Fruit fly (Drosophila melanogaster): Measurements from ENCODE around the gene CG9515.

The CG9515 gene

DNA sequence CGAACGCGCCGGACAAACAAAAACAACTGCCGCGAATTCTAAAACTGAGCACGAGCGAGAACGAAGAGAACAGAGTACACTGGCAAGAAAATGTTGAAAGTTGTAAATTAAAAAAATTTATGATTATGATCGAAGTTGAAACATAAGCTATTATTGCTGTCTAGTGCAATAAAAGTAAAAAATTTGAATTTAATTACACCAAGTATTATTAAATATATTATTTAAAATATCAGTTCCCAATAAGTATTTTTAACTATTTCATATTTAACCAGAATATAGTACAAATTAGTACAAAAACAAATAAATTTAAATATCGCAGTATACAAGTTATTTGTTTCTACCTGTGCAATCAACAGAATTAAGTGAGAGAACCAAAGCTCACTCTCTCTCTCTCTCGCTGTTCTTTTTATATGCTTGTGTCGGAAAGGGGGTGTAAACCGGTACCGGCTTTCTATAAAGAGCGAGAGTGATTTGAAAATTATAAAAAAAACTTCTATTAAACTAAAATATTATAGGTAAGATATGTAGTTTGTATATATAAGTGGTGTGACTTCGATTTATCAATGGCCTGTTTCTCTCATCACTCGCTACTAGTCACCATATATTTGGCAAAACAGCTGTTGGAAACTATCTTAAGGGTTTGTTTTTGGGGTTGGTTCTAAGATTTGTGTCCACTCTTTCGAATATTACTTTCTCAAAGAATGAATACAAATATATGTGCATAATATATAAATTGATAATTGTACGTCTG, 8.3 kb upstream of the CG9515 start, which contains the start of gene C1GalTA (continued):
- TF ChIP-seq Deaf1 (tag; optimal IDR thresholded peaks at IDR 0.05) (peak; percentile 93), tin (GFP tag; optimal IDR thresholded peaks at IDR 0.05) (peak; percentile 92), nerfin-2 (GFP tag; IDR thresholded peaks at IDR 0.05; ENCODE audit: partially characterized antibody) (no peak), so (GFP tag; IDR thresholded peaks at IDR 0.05) (peak; percentile 91), Nf-YC (tag; optimal IDR thresholded peaks at IDR 0.05) (peak; percentile 92), Elba2 (GFP tag; optimal IDR thresholded peaks at IDR 0.05) (peak; percentile 52), Max (GFP tag; optimal IDR thresholded peaks at IDR 0.05) (peak; percentile 90), Xbp1 (GFP tag; optimal IDR thresholded peaks at IDR 0.05) (peak; percentile 89), CG18011 (GFP tag; optimal IDR thresholded peaks at IDR 0.05) (peak; percentile 79), Myb (GFP tag; optimal IDR thresholded peaks at IDR 0.05) (peak; percentile 38), croc (GFP tag; conservative IDR thresholded peaks at IDR 0.05) (peak; percentile 96), hbn (GFP tag; IDR thresholded peaks at IDR 0.05; ENCODE audit: partially characterized antibody) (no peak), CG4730 (GFP tag; IDR thresholded peaks at IDR 0.05) (peak; percentile 93), Neu2 (GFP tag; optimal IDR thresholded peaks at IDR 0.05; ENCODE audit: borderline replicate concordance) (no peak), CG18619 (GFP tag; optimal IDR thresholded peaks at IDR 0.05) (peak; percentile 96), CG16863 (GFP tag; optimal IDR thresholded peaks at IDR 0.05) (peak; percentile 56), CG30431 (GFP tag; optimal IDR thresholded peaks at IDR 0.05) (peak; percentile 86), esg (GFP tag; conservative IDR thresholded peaks at IDR 0.05) (peak; percentile 92), Eip74EF (GFP tag; optimal IDR thresholded peaks at IDR 0.05) (peak in 1 of 2 experiments; percentile 99), B-H2 (GFP tag; optimal IDR thresholded peaks at IDR 0.05) (peak; percentile 94), Dad (GFP tag; optimal IDR thresholded peaks at IDR 0.05) (peak; percentile 76), gsb-n (tag; optimal IDR thresholded peaks at IDR 0.05) (peak; percentile 99), NC2α (GFP tag; optimal IDR thresholded peaks at IDR 0.05) (no peak), abd-A (tag; optimal IDR thresholded peaks at IDR 0.05) (peak; percentile 92), CG34376 (GFP tag; optimal IDR thresholded peaks at IDR 0.05) (peak; percentile 93), Mrtf (GFP tag; IDR thresholded peaks at IDR 0.05) (peak; percentile 90; the same call in 2 of the 3 replicates), CG10462 (GFP tag; optimal IDR thresholded peaks at IDR 0.05) (peak; percentile 90), wek (GFP tag; optimal IDR thresholded peaks at IDR 0.05) (peak; percentile 38), CTCF (GFP tag; optimal IDR thresholded peaks at IDR 0.05) (peak; percentile 61), CG10147 (GFP tag; optimal IDR thresholded peaks at IDR 0.05) (peak; percentile 99), ac (GFP tag; optimal IDR thresholded peaks at IDR 0.05) (peak; percentile 63), CG17186 (GFP tag; optimal IDR thresholded peaks at IDR 0.05) (peak; percentile 60), usp (GFP tag; optimal IDR thresholded peaks at IDR 0.05) (no peak), en (GFP tag; optimal IDR thresholded peaks at IDR 0.05) (peak; percentile 17), CG12769 (tag; optimal IDR thresholded peaks at IDR 0.05) (peak; percentile 61), Rx (GFP tag; IDR thresholded peaks at IDR 0.05) (peak; percentile 78), sc (optimal IDR thresholded peaks at IDR 0.05) (no peak), sc (GFP tag; optimal IDR thresholded peaks at IDR 0.05) (peak; percentile 97), schlank (tag; optimal IDR thresholded peaks at IDR 0.05) (peak; percentile 78), sd (tag; optimal IDR thresholded peaks at IDR 0.05) (peak; percentile 95), CG32532 (GFP tag; IDR thresholded peaks at IDR 0.05) (peak; percentile 97), Sox102F (GFP tag; optimal IDR thresholded peaks at IDR 0.05) (peak; percentile 98), pan (optimal IDR thresholded peaks at IDR 0.05) (no peak), pan (GFP tag; optimal IDR thresholded peaks at IDR 0.05 in 1 of 2, IDR thresholded peaks at IDR 0.05 in 1 of 2) (peak in 1 of 2 experiments; percentile 97), Dp (GFP tag; optimal IDR thresholded peaks at IDR 0.05) (peak; percentile 35), CG7987 (GFP tag; optimal IDR thresholded peaks at IDR 0.05) (peak; percentile 83), lmd (GFP tag; IDR thresholded peaks at IDR 0.05) (peak; percentile 97), luna (GFP tag; optimal IDR thresholded peaks at IDR 0.05) (no peak), Lhr (GFP tag; optimal IDR thresholded peaks at IDR 0.05) (peak; percentile 91), CG7745 (tag; optimal IDR thresholded peaks at IDR 0.05) (peak; percentile 35)
